Fruit fly (Drosophila melanogaster): ENCODE results near the gene Ilp8.

Ilp8 gene

dm6 chr3L:17052388-17052905 is 20.6 kb upstream of the Ilp8 start (continued):
- no peak for TF ChIP-seq dan (GFP tag; IDR thresholded peaks at IDR 0.05)
- no peak for TF ChIP-seq YL-1 (GFP tag; optimal IDR thresholded peaks at IDR 0.05)
- TF ChIP-seq gcm (GFP tag; optimal IDR thresholded peaks at IDR 0.05), result no peak
- TF ChIP-seq bab2 (GFP tag; optimal IDR thresholded peaks at IDR 0.05), result peak; percentile 18
- TF ChIP-seq yki (optimal IDR thresholded peaks at IDR 0.05), result no peak
- no peak for TF ChIP-seq tap (tag; optimal IDR thresholded peaks at IDR 0.05)
- peak; percentile 20 for TF ChIP-seq CG6813 (GFP tag; optimal IDR thresholded peaks at IDR 0.05)
- TF ChIP-seq Blimp-1 (GFP tag; optimal IDR thresholded peaks at IDR 0.05), result peak; percentile 12
- peak in 1 of 2 experiments; percentile 30 for TF ChIP-seq Pdp1 (GFP tag; optimal IDR thresholded peaks at IDR 0.05)
- no peak; the same call in 2 of the 3 replicates for TF ChIP-seq gce (GFP tag; IDR thresholded peaks at IDR 0.05)
- peak in 1 of 2 experiments; percentile 26 for TF ChIP-seq bsh (GFP tag; optimal IDR thresholded peaks at IDR 0.05)
- TF ChIP-seq NC2α (GFP tag; optimal IDR thresholded peaks at IDR 0.05), result no peak

- TF ChIP-seq NC2β (GFP tag; optimal IDR thresholded peaks at IDR 0.05), result no peak
- TF ChIP-seq YL-1 (GFP tag; optimal IDR thresholded peaks at IDR 0.05), result peak; percentile 7
- 0 out of 2 replicates have a peak, but pooled peaks have one; percentile 0 for TF ChIP-seq vvl (GFP tag; IDR thresholded peaks at IDR 0.05)
- 0 out of 3 replicates have a peak, but pooled peaks have one; percentile 1 for TF ChIP-seq Opbp (GFP tag; IDR thresholded peaks at IDR 0.05; ENCODE audit: partially characterized antibody)
- peak; percentile 96 for TF ChIP-seq onecut (GFP tag; IDR thresholded peaks at IDR 0.05)
- no peak for TF ChIP-seq dimm (GFP tag; IDR thresholded peaks at IDR 0.05)
- TF ChIP-seq Dll (GFP tag; IDR thresholded peaks at IDR 0.05; ENCODE audit: partially characterized antibody), result peak; percentile 48; the same call in 1 of the 4 replicates
- TF ChIP-seq crol (GFP tag; IDR thresholded peaks at IDR 0.05), result peak; percentile 47; the same call in 1 of the 2 replicates
- peak; percentile 1 for TF ChIP-seq CG10543 (GFP tag; optimal IDR thresholded peaks at IDR 0.05)
- TF ChIP-seq MBD-R2 (GFP tag; IDR thresholded peaks at IDR 0.05), result 0 out of 2 replicates have a peak, but pooled peaks have one; percentile 9
- peak; percentile 49 for TF ChIP-seq CG15601 (tag; optimal IDR thresholded peaks at IDR 0.05)
- 0 out of 2 replicates have a peak, but pooled peaks have one; percentile 10 for TF ChIP-seq sna (GFP tag; IDR thresholded peaks at IDR 0.05; ENCODE audit: partially characterized antibody)
- no peak for TF ChIP-seq chif (GFP tag; optimal IDR thresholded peaks at IDR 0.05)
- no peak for TF ChIP-seq CG17328 (GFP tag; IDR thresholded peaks at IDR 0.05)
- TF ChIP-seq Eip74EF (GFP tag; optimal IDR thresholded peaks at IDR 0.05), result peak in 1 of 2 experiments; percentile 14
Observed at dm6 chr3L:17051472-17051871, 19.6 kb upstream of the Ilp8 start.

dm6 chr3L:17050661-17051452 is 19.0 kb upstream of the Ilp8 start:
- TF ChIP-seq CG3163 (GFP tag; optimal IDR thresholded peaks at IDR 0.05) (no peak), phol (tag; optimal IDR thresholded peaks at IDR 0.05) (peak; percentile 11), PHDP (tag; optimal IDR thresholded peaks at IDR 0.05) (no peak), sisA (GFP tag; IDR thresholded peaks at IDR 0.05) (no peak), CG11085 (GFP tag; IDR thresholded peaks at IDR 0.05) (no peak), bsh (GFP tag; optimal IDR thresholded peaks at IDR 0.05) (peak in 1 of 2 experiments; percentile 10), pzg (GFP tag; optimal IDR thresholded peaks at IDR 0.05) (peak; percentile 52), HmgD (GFP tag; optimal IDR thresholded peaks at IDR 0.05) (peak; percentile 15), pho (GFP tag; optimal IDR thresholded peaks at IDR 0.05) (no peak), CG8359 (GFP tag; optimal IDR thresholded peaks at IDR 0.05; ENCODE audit: borderline replicate concordance) (no peak), Hmr (GFP tag; optimal IDR thresholded peaks at IDR 0.05) (no peak), peb (GFP tag; IDR thresholded peaks at IDR 0.05) (no peak), Ptx1 (GFP tag; IDR thresholded peaks at IDR 0.05) (no peak), lmd (GFP tag; IDR thresholded peaks at IDR 0.05) (no peak), Dek (tag; optimal IDR thresholded peaks at IDR 0.05) (no peak), gem (tag; optimal IDR thresholded peaks at IDR 0.05) (peak; percentile 10), grn (GFP tag; optimal IDR thresholded peaks at IDR 0.05) (no peak), trh (GFP tag; optimal IDR thresholded peaks at IDR 0.05) (no peak), Oli (tag; optimal IDR thresholded peaks at IDR 0.05) (no peak), CG18476 (GFP tag; optimal IDR thresholded peaks at IDR 0.05) (no peak), mirr (GFP tag; optimal IDR thresholded peaks at IDR 0.05) (no peak)
